Worm (Caenorhabditis elegans) whole organism, midembryonic: ENCODE results near the gene F58B4.5.

ENCODE experiments used
- T22C8.4 ChIP-seq: fragments of 200-800 bp; sonication (Bioruptor generic); IDR thresholded peaks from 2 replicates; pipeline ENCODE4 v1.3.6; 2022; ENCODE audit warnings: missing genetic modification characterization, missing compliant biosample characterization
- cog-1 ChIP-seq: sonication (generic microtip); optimal IDR thresholded peaks from 2 replicates; lab custom pipeline; 2016; ENCODE audit warnings: missing genetic modification characterization, missing compliant biosample characterization
- flt-1 ChIP-seq: fragments of 200-800 bp; sonication (Bioruptor generic); IDR thresholded peaks from 2 replicates; pipeline ENCODE4 v1.3.6; 2022; ENCODE audit warnings: missing genetic modification characterization, missing compliant biosample characterization
- klf-2 ChIP-seq: fragments of 200-800 bp; sonication (Bioruptor generic); conservative IDR thresholded peaks from 2 replicates; pipeline ENCODE4 v1.3.6; 2022; ENCODE audit warnings: missing genetic modification reagents, missing genetic modification characterization, missing compliant biosample characterization
- med-1 ChIP-seq: sonication (generic microtip); optimal IDR thresholded peaks from 2 replicates; lab custom pipeline; 2017; ENCODE audit warnings: missing genetic modification characterization, mild to moderate bottlenecking, missing compliant biosample characterization, antibody characterized with exemption, missing genetic modification reagents; ENCODE audit not compliant: insufficient read depth
- tab-1 ChIP-seq: fragments of 200-800 bp; sonication (Bioruptor generic); IDR thresholded peaks from 2 replicates; pipeline ENCODE4 v1.3.6; 2022; ENCODE audit warnings: missing genetic modification characterization, missing compliant biosample characterization
- ztf-23 ChIP-seq: fragments of 200-800 bp; sonication (Bioruptor generic); IDR thresholded peaks from 2 replicates; pipeline ENCODE4 v1.3.6; 2022; ENCODE audit warnings: missing genetic modification reagents, missing genetic modification characterization, missing compliant biosample characterization
- ztf-29 ChIP-seq: fragments of 200-800 bp; sonication (Bioruptor generic); IDR thresholded peaks from 2 replicates; pipeline ENCODE4 v1.3.6; 2022; ENCODE audit warnings: missing genetic modification reagents, missing genetic modification characterization, missing compliant biosample characterization

DNA sequence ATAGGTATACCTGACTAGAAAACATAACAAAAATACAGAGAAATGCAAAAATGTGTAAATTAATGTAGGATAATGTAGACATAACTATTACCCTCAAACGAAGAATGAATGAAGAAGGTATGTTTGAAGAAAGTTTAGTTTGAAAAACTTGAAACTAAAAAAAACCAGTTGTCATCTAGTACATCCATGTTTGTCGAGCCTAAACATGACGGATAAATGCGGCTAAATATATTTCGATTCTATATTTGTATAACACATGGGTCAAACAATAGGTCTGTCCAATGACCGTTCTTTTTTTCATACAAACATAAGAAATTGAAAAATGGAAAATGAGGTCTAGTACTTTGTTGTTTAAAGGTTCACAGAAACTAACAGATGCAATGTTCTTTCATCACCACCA lies 37.6 kb downstream of the F58B4.5 start, which contains the start of gene F17C11.22:
- TF ChIP-seq T22C8.4 (GFP tag; lab: Robert Waterston, UW) (no peak), tab-1 (GFP tag; lab: Robert Waterston, UW) (no peak), flt-1 (no peak), ztf-23 (no peak), klf-2 (no peak), cog-1 (no peak), ztf-29 (GFP tag; lab: Robert Waterston, UW) (no peak), med-1 (GFP tag; lab: Kevin White, UChicago) (no peak)
